Worm (Caenorhabditis elegans): Measurements from ENCODE around the gene C01G10.9.

Gene C01G10.9

DNA sequence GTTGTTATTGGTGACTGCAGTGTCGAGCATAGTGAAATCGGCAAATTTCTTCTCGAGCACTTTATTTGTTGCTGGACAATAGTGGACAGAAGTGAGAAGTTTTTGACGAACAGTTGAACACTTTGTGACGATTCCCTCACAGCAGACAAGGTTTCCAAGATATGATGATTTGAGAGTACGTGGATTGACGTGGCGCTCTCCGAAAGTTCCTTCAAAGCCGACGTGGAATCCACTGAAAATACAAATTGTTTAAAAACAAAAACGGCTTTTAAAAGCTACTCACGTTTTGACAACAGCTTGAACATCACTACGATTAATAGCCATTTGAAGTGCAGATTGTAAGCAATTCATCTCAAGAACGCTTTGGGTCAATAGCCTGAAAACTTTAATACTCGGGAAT lies 23.4 kb upstream of the C01G10.9 start:
- TF ChIP-seq flt-1 (GFP tag; IDR thresholded peaks at IDR 0.05) (no peak), ztf-23 (GFP tag; IDR thresholded peaks at IDR 0.05) (no peak), klf-2 (GFP tag; conservative IDR thresholded peaks at IDR 0.05) (no peak), ref-1 (GFP tag; conservative IDR thresholded peaks at IDR 0.05) (no peak), cog-1 (tag; optimal IDR thresholded peaks at IDR 0.05) (no peak)

- TF ChIP-seq cog-1 (tag; optimal IDR thresholded peaks at IDR 0.05) (no peak), ztf-29 (GFP tag; IDR thresholded peaks at IDR 0.05) (no peak), ztf-23 (GFP tag; IDR thresholded peaks at IDR 0.05) (no peak), med-1 (GFP tag; optimal IDR thresholded peaks at IDR 0.05; ENCODE audit: insufficient read depth) (no peak), klf-2 (GFP tag; conservative IDR thresholded peaks at IDR 0.05) (no peak)
Observed at ce11 chrV:15059534-15059933, 22.8 kb upstream of the C01G10.9 start, which contains the start of the genes mcm-3 and C25D7.15. Gene mcm-3 (minus strand): TSS chrV:15059599. Gene C25D7.15 (plus strand): TSS chrV:15059808.

DNA sequence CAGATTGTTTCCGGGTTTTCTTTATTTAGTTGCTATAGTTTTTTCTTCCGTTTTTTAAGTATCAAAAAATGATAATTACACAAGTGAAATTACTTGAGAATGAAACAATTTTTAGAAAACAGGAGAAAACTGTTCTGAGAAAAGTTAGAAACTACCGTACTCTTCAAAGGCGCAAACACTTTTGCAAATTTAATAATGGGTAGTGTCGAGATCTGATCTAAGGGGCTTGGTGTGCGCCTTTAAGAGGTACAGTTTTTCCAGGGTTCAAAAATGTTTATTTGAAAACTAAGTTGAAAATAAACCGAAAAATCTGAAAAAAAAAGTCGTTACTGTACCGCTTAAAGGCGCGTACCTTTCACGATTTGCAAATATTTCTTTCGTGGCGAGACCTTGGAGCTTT lies 21.7 kb upstream of the C01G10.9 start:
- no peak for TF ChIP-seq ztf-23 (GFP tag; IDR thresholded peaks at IDR 0.05)
- no peak for TF ChIP-seq cog-1 (tag; optimal IDR thresholded peaks at IDR 0.05)
- no peak for TF ChIP-seq T22C8.4 (GFP tag; IDR thresholded peaks at IDR 0.05)

DNA sequence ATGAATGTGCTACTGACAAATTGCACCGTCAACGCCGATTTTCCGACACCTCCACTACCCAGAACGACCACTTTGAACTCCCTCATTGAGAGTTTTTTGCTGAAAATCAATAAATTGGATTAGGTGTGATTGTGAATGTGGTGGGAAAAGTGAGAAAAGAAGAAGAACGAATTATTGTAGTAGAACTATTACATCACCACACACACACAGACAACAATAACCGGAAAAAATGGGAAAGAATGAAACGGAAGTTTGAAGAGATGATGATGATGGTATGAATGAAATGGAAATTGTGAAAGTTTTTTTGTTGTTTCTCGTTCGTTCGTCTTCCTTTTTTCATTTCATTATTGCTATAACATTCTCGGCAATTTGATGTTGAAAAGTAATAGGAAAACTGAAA lies 18.3 kb upstream of the C01G10.9 start, which contains the start of gene rap-2:
rap-2 (minus strand) TSS at position 101 of the 400 bp plus-strand sequence.
- TF ChIP-seq tab-1 (GFP tag; IDR thresholded peaks at IDR 0.05) (no peak), med-1 (GFP tag; optimal IDR thresholded peaks at IDR 0.05; ENCODE audit: insufficient read depth) (no peak), T22C8.4 (GFP tag; IDR thresholded peaks at IDR 0.05) (no peak), ztf-23 (GFP tag; IDR thresholded peaks at IDR 0.05) (no peak), ztf-29 (GFP tag; IDR thresholded peaks at IDR 0.05) (no peak), klf-2 (GFP tag; conservative IDR thresholded peaks at IDR 0.05) (no peak)

ce11 chrV:15065068-15065744 lies 17.1 kb upstream of the C01G10.9 start, which contains the start of gene C25D7.9:
Gene C25D7.9 (plus strand): TSS chrV:15065135.
- TF ChIP-seq ztf-29 (GFP tag; IDR thresholded peaks at IDR 0.05) (no peak), cog-1 (tag; optimal IDR thresholded peaks at IDR 0.05) (no peak), flt-1 (GFP tag; IDR thresholded peaks at IDR 0.05) (no peak), klf-2 (GFP tag; conservative IDR thresholded peaks at IDR 0.05) (no peak), T22C8.4 (GFP tag; IDR thresholded peaks at IDR 0.05) (peak; percentile 82), tab-1 (GFP tag; IDR thresholded peaks at IDR 0.05) (no peak), ztf-23 (GFP tag; IDR thresholded peaks at IDR 0.05) (no peak)

- TF ChIP-seq klf-2 (GFP tag; conservative IDR thresholded peaks at IDR 0.05), result no peak
- TF ChIP-seq ztf-29 (GFP tag; IDR thresholded peaks at IDR 0.05), result no peak
- TF ChIP-seq ztf-23 (GFP tag; IDR thresholded peaks at IDR 0.05), result no peak
- TF ChIP-seq T22C8.4 (GFP tag; IDR thresholded peaks at IDR 0.05), result no peak
- no peak for TF ChIP-seq med-1 (GFP tag; optimal IDR thresholded peaks at IDR 0.05; ENCODE audit: insufficient read depth)
- no peak for TF ChIP-seq cog-1 (tag; optimal IDR thresholded peaks at IDR 0.05)
- no peak for TF ChIP-seq tab-1 (GFP tag; IDR thresholded peaks at IDR 0.05)
- no peak for TF ChIP-seq flt-1 (GFP tag; IDR thresholded peaks at IDR 0.05)
- TF ChIP-seq ref-1 (GFP tag; conservative IDR thresholded peaks at IDR 0.05), result no peak
Observed at ce11 chrV:15065837-15066348, 16.4 kb upstream of the C01G10.9 start, which contains the start of gene otub-1. Gene otub-1 (plus strand): TSS chrV:15066298.

- no peak for TF ChIP-seq ztf-29 (GFP tag; IDR thresholded peaks at IDR 0.05)
- no peak for TF ChIP-seq flt-1 (GFP tag; IDR thresholded peaks at IDR 0.05)
- TF ChIP-seq cog-1 (tag; optimal IDR thresholded peaks at IDR 0.05), result no peak
- TF ChIP-seq tab-1 (GFP tag; IDR thresholded peaks at IDR 0.05), result no peak
- no peak for TF ChIP-seq T22C8.4 (GFP tag; IDR thresholded peaks at IDR 0.05)
- TF ChIP-seq ztf-23 (GFP tag; IDR thresholded peaks at IDR 0.05), result no peak
- TF ChIP-seq klf-2 (GFP tag; conservative IDR thresholded peaks at IDR 0.05), result no peak
- no peak for TF ChIP-seq ref-1 (GFP tag; conservative IDR thresholded peaks at IDR 0.05)
- TF ChIP-seq med-1 (GFP tag; optimal IDR thresholded peaks at IDR 0.05; ENCODE audit: insufficient read depth), result no peak
Observed at ce11 chrV:15067165-15067564, 15.2 kb upstream of the C01G10.9 start, which contains the start of gene C25D7.10. Gene C25D7.10 (plus strand): TSS chrV:15067465.

- TF ChIP-seq cog-1 (tag; optimal IDR thresholded peaks at IDR 0.05) (no peak), tab-1 (GFP tag; IDR thresholded peaks at IDR 0.05) (no peak), T22C8.4 (GFP tag; IDR thresholded peaks at IDR 0.05) (no peak), ztf-23 (GFP tag; IDR thresholded peaks at IDR 0.05) (no peak), med-1 (GFP tag; optimal IDR thresholded peaks at IDR 0.05; ENCODE audit: insufficient read depth) (no peak), ztf-29 (GFP tag; IDR thresholded peaks at IDR 0.05) (no peak), ref-1 (GFP tag; conservative IDR thresholded peaks at IDR 0.05) (no peak), flt-1 (GFP tag; IDR thresholded peaks at IDR 0.05) (no peak), klf-2 (GFP tag; conservative IDR thresholded peaks at IDR 0.05) (no peak)
Observed at ce11 chrV:15068378-15068777, 14.0 kb upstream of the C01G10.9 start, which contains the start of gene dnj-3. Gene dnj-3 (plus strand): TSS chrV:15068678.

- no peak for TF ChIP-seq ztf-29 (GFP tag; IDR thresholded peaks at IDR 0.05)
- TF ChIP-seq cog-1 (tag; optimal IDR thresholded peaks at IDR 0.05), result no peak
- no peak for TF ChIP-seq ref-1 (GFP tag; conservative IDR thresholded peaks at IDR 0.05)
- TF ChIP-seq med-1 (GFP tag; optimal IDR thresholded peaks at IDR 0.05; ENCODE audit: insufficient read depth), result no peak
- no peak for TF ChIP-seq flt-1 (GFP tag; IDR thresholded peaks at IDR 0.05)
- no peak for TF ChIP-seq klf-2 (GFP tag; conservative IDR thresholded peaks at IDR 0.05)
- no peak for TF ChIP-seq tab-1 (GFP tag; IDR thresholded peaks at IDR 0.05)
- TF ChIP-seq ztf-23 (GFP tag; IDR thresholded peaks at IDR 0.05), result no peak
- no peak for TF ChIP-seq T22C8.4 (GFP tag; IDR thresholded peaks at IDR 0.05)
Observed at ce11 chrV:15069435-15069985, 12.8 kb upstream of the C01G10.9 start.

Data from whole organism, midembryonic.